Worm (Caenorhabditis elegans): ENCODE measurements around the gene C52E4.7.

ce11 chrV:12028151-12028550 lies 34.1 kb downstream of the C52E4.7 start:
- TF ChIP-seq pag-3 (tag; optimal IDR thresholded peaks at IDR 0.05; ENCODE audit: borderline replicate concordance) = no peak
- no peak for TF ChIP-seq nhr-11 (tag; optimal IDR thresholded peaks at IDR 0.05)
- TF ChIP-seq unc-42 (tag; optimal IDR thresholded peaks at IDR 0.05) = no peak
- TF ChIP-seq che-1 (tag; optimal IDR thresholded peaks at IDR 0.05) = no peak
- no peak for TF ChIP-seq lin-11 (tag; optimal IDR thresholded peaks at IDR 0.05)
- TF ChIP-seq rnt-1 (tag; optimal IDR thresholded peaks at IDR 0.05) = no peak
